Worm (Caenorhabditis elegans) whole organism, young adult: Measurements from ENCODE around the gene seip-1.
A peak's percentile ranks its signal among the peaks of the same experiment; 100 is the strongest.

Experiments
- B0019.2 ChIP-seq: fragments of 200-800 bp; sonication (Bioruptor generic); conservative IDR thresholded peaks from 2 replicates; pipeline ENCODE4 v1.3.6; 2022; ENCODE audit warnings: missing genetic modification reagents, missing genetic modification characterization, missing compliant biosample characterization
- B0261.1 ChIP-seq: sonication (generic microtip); optimal IDR thresholded peaks from 2 replicates; lab custom pipeline; 2016; ENCODE audit warnings: mild to moderate bottlenecking, missing genetic modification characterization, moderate library complexity, missing compliant biosample characterization
- C17E4.6 ChIP-seq: fragments of 200-800 bp; sonication (Bioruptor generic); IDR thresholded peaks from 2 replicates; pipeline ENCODE4 v1.3.6; 2022; ENCODE audit warnings: missing genetic modification reagents, missing genetic modification characterization, missing compliant biosample characterization
- F52B5.7 ChIP-seq: sonication (generic microtip); optimal IDR thresholded peaks from 2 replicates; lab custom pipeline; 2016; ENCODE audit warnings: mild to moderate bottlenecking, missing genetic modification characterization, missing compliant biosample characterization
- F55B11.4 ChIP-seq: sonication (generic microtip); optimal IDR thresholded peaks from 2 replicates; lab custom pipeline; 2016; ENCODE audit warnings: missing compliant biosample characterization, missing genetic modification characterization, borderline replicate concordance; ENCODE audit not compliant: insufficient read depth
- F57C9.4 ChIP-seq: sonication (generic microtip); optimal IDR thresholded peaks from 2 replicates; lab custom pipeline; 2017; ENCODE audit warnings: mild to moderate bottlenecking, missing genetic modification characterization, missing compliant biosample characterization
- T26A5.8 ChIP-seq: sonication (generic microtip); optimal IDR thresholded peaks from 2 replicates; lab custom pipeline; 2016; ENCODE audit warnings: missing genetic modification characterization, missing compliant biosample characterization
- Y53G8AR.9 ChIP-seq: fragments of 200-800 bp; sonication (Bioruptor generic); conservative IDR thresholded peaks from 2 replicates; pipeline ENCODE4 v1.3.6; 2022; ENCODE audit warnings: missing genetic modification reagents, missing genetic modification characterization, missing compliant biosample characterization
- Y79H2A.3 ChIP-seq: fragments of 200-800 bp; sonication (Bioruptor generic); conservative IDR thresholded peaks from 2 replicates; pipeline ENCODE4 v1.3.6; 2022; ENCODE audit warnings: missing genetic modification reagents, missing genetic modification characterization, missing compliant biosample characterization
- athp-1 ChIP-seq: sonication (generic microtip); optimal IDR thresholded peaks from 2 replicates; lab custom pipeline; 2017; ENCODE audit warnings: mild to moderate bottlenecking, missing genetic modification characterization, missing compliant biosample characterization
- ccch-3 ChIP-seq: fragments of 200-800 bp; sonication (Bioruptor generic); optimal IDR thresholded peaks from 2 replicates; lab custom pipeline; 2018; ENCODE audit warnings: mild to moderate bottlenecking, missing genetic modification characterization, missing compliant biosample characterization
- cebp-1 ChIP-seq, 2 experiments: fragments of 200-800 bp in 1 of 2; sonication (Bioruptor generic) in 1 of 2; sonication (generic microtip) in 1 of 2; IDR thresholded peaks in 1 of 2; optimal IDR thresholded peaks in 1 of 2; 2 replicates each; pipeline versions ENCODE4 v1.3.6 to Lab custom; 2017 to 2022; ENCODE audit warnings: missing compliant biosample characterization in 2 of 2, missing genetic modification characterization in 2 of 2, mild to moderate bottlenecking in 1 of 2, missing genetic modification reagents in 1 of 2, moderate library complexity in 1 of 2
- ceh-100 ChIP-seq: fragments of 200-800 bp; sonication (Bioruptor generic); IDR thresholded peaks from 2 replicates; pipeline ENCODE4 v1.3.6; 2022; ENCODE audit warnings: missing genetic modification reagents, missing genetic modification characterization, missing compliant biosample characterization
- ceh-27 ChIP-seq: fragments of 200-800 bp; sonication (Bioruptor generic); optimal IDR thresholded peaks from 2 replicates; lab custom pipeline; 2018; ENCODE audit warnings: mild to moderate bottlenecking, missing genetic modification characterization, moderate library complexity, missing compliant biosample characterization
- ceh-79 ChIP-seq: sonication (generic microtip); optimal IDR thresholded peaks from 2 replicates; lab custom pipeline; 2017; ENCODE audit warnings: mild to moderate bottlenecking, missing genetic modification characterization, missing compliant biosample characterization
- ceh-91 ChIP-seq: fragments of 200-800 bp; sonication (Bioruptor generic); IDR thresholded peaks from 2 replicates; pipeline ENCODE4 v1.3.6; 2022; ENCODE audit warnings: missing genetic modification reagents, missing genetic modification characterization, missing compliant biosample characterization
- chd-7 ChIP-seq: sonication (generic microtip); optimal IDR thresholded peaks from 2 replicates; lab custom pipeline; 2016; ENCODE audit warnings: mild to moderate bottlenecking, missing genetic modification characterization, moderate library complexity, missing compliant biosample characterization
- dpl-1 ChIP-seq: fragments of 150-350 bp; optimal IDR thresholded peaks from 2 replicates; lab custom pipeline; 2014; ENCODE audit warnings: missing biosample characterization, missing genetic modification reagents, missing genetic modification characterization
- egl-18 ChIP-seq: fragments of 200-800 bp; sonication (Bioruptor generic); IDR thresholded peaks from 2 replicates; pipeline ENCODE4 v1.3.6; 2022; ENCODE audit warnings: missing genetic modification reagents, missing genetic modification characterization, missing compliant biosample characterization
- egrh-3 ChIP-seq: fragments of 200-800 bp; sonication (Bioruptor generic); IDR thresholded peaks from 2 replicates; pipeline ENCODE4 v1.3.6; 2022; ENCODE audit warnings: missing genetic modification reagents, missing genetic modification characterization, missing compliant biosample characterization
- ekl-4 ChIP-seq: fragments of 200-800 bp; sonication (Bioruptor generic); IDR thresholded peaks from 2 replicates; pipeline ENCODE4 v1.3.6; 2022; ENCODE audit warnings: missing genetic modification reagents, missing genetic modification characterization, missing compliant biosample characterization
- ets-4 ChIP-seq: fragments of 200-800 bp; sonication (Bioruptor generic); optimal IDR thresholded peaks from 2 replicates; lab custom pipeline; 2018; ENCODE audit warnings: mild to moderate bottlenecking, missing genetic modification characterization, missing compliant biosample characterization
- fkh-3 ChIP-seq: sonication (generic microtip); optimal IDR thresholded peaks from 2 replicates; lab custom pipeline; 2016; ENCODE audit warnings: mild to moderate bottlenecking, missing genetic modification characterization, missing compliant biosample characterization
- gei-17 ChIP-seq: fragments of 200-800 bp; sonication (Bioruptor generic); optimal IDR thresholded peaks from 2 replicates; lab custom pipeline; 2018; ENCODE audit warnings: mild to moderate bottlenecking, missing genetic modification characterization, missing compliant biosample characterization
- him-1 ChIP-seq: sonication (generic microtip); optimal IDR thresholded peaks from 2 replicates; lab custom pipeline; 2016; ENCODE audit warnings: missing genotype, missing genetic modification reagents, missing genetic modification characterization, missing compliant biosample characterization
- hlh-12 ChIP-seq: sonication (generic microtip); optimal IDR thresholded peaks from 2 replicates; lab custom pipeline; 2016; ENCODE audit warnings: missing genetic modification characterization, missing compliant biosample characterization
- hlh-26 ChIP-seq: fragments of 200-800 bp; sonication (Bioruptor generic); conservative IDR thresholded peaks from 2 replicates; pipeline ENCODE4 v1.3.6; 2022; ENCODE audit warnings: missing genetic modification reagents, missing genetic modification characterization, missing compliant biosample characterization
- lin-35 ChIP-seq, 3 experiments: fragments of 150-350 bp in 2 of 3; sonication (generic microtip) in 1 of 3; optimal IDR thresholded peaks; 2 replicates each; lab custom pipeline; 2014 to 2018; ENCODE audit warnings: missing biosample characterization in 3 of 3, missing genetic modification characterization in 3 of 3, missing genetic modification reagents in 3 of 3
- lsl-1 ChIP-seq: fragments of 200-800 bp; sonication (Bioruptor generic); optimal IDR thresholded peaks from 2 replicates; lab custom pipeline; 2018; ENCODE audit warnings: mild to moderate bottlenecking, missing genetic modification characterization, moderate library complexity, missing compliant biosample characterization
- madf-10 ChIP-seq: sonication (generic microtip); optimal IDR thresholded peaks from 2 replicates; lab custom pipeline; 2016; ENCODE audit warnings: mild to moderate bottlenecking, missing genetic modification characterization, missing compliant biosample characterization
- madf-3 ChIP-seq: fragments of 200-800 bp; sonication (Bioruptor generic); IDR thresholded peaks from 2 replicates; pipeline ENCODE4 v1.3.6; 2022; ENCODE audit warnings: missing genetic modification reagents, missing genetic modification characterization, missing compliant biosample characterization
- nfya-1 ChIP-seq: sonication (generic microtip); optimal IDR thresholded peaks from 2 replicates; lab custom pipeline; 2017; ENCODE audit warnings: antibody characterized with exemption, missing compliant biosample characterization, missing genetic modification characterization, borderline replicate concordance; ENCODE audit not compliant: insufficient read depth
- nfyb-1 ChIP-seq: fragments of 200-800 bp; sonication (Bioruptor generic); IDR thresholded peaks from 2 replicates; pipeline ENCODE4 v1.3.6; 2022; ENCODE audit warnings: missing genetic modification reagents, missing genetic modification characterization, missing compliant biosample characterization
- nhr-90 ChIP-seq: sonication (generic microtip); optimal IDR thresholded peaks from 2 replicates; lab custom pipeline; 2016; ENCODE audit warnings: missing genotype, mild to moderate bottlenecking, missing genetic modification characterization, missing compliant biosample characterization
- snpc-1.1 ChIP-seq: sonication (generic microtip); optimal IDR thresholded peaks from 2 replicates; lab custom pipeline; 2017; ENCODE audit warnings: missing genetic modification characterization, mild to moderate bottlenecking, missing compliant biosample characterization, antibody characterized with exemption, moderate library complexity, missing genotype, missing genetic modification reagents; ENCODE audit not compliant: insufficient read depth
- snpc-4 ChIP-seq, 5 experiments: fragments of 150-350 bp in 1 of 5; sonication (generic microtip) in 4 of 5; optimal IDR thresholded peaks; 2 replicates each; lab custom pipeline; 2014 to 2018; ENCODE audit warnings: missing genetic modification characterization in 5 of 5, missing biosample characterization in 3 of 5, antibody characterized with exemption in 2 of 5, mild to moderate bottlenecking in 2 of 5, missing compliant biosample characterization in 2 of 5, missing genotype in 2 of 5, moderate library complexity in 2 of 5, missing genetic modification reagents in 1 of 5
- tbx-9 ChIP-seq: sonication (generic microtip); optimal IDR thresholded peaks from 2 replicates; lab custom pipeline; 2016; ENCODE audit warnings: borderline replicate concordance, missing genetic modification characterization, inconsistent platforms, missing compliant biosample characterization
- tlf-1 ChIP-seq: fragments of 200-800 bp; sonication (Bioruptor generic); optimal IDR thresholded peaks from 2 replicates; lab custom pipeline; 2018; ENCODE audit warnings: mild to moderate bottlenecking, missing genetic modification characterization, missing compliant biosample characterization
- unc-130 ChIP-seq: sonication (generic microtip); optimal IDR thresholded peaks from 2 replicates; lab custom pipeline; 2016; ENCODE audit warnings: missing genetic modification reagents, missing genetic modification characterization, missing compliant biosample characterization
- xnd-1 ChIP-seq: sonication (generic microtip); optimal IDR thresholded peaks from 2 replicates; lab custom pipeline; 2016; ENCODE audit warnings: missing genotype, missing genetic modification reagents, missing genetic modification characterization, missing compliant biosample characterization
- zim-3 ChIP-seq: sonication (generic microtip); optimal IDR thresholded peaks from 2 replicates; lab custom pipeline; 2017; ENCODE audit warnings: mild to moderate bottlenecking, missing genetic modification characterization, moderate library complexity, missing compliant biosample characterization
- ztf-26 ChIP-seq: sonication (generic microtip); optimal IDR thresholded peaks from 2 replicates; lab custom pipeline; 2017; ENCODE audit warnings: missing genetic modification characterization, missing compliant biosample characterization
- ztf-3 ChIP-seq: fragments of 200-800 bp; sonication (Bioruptor generic); optimal IDR thresholded peaks from 2 replicates; lab custom pipeline; 2018; ENCODE audit warnings: mild to moderate bottlenecking, missing genetic modification characterization, missing compliant biosample characterization

Gene seip-1

DNA sequence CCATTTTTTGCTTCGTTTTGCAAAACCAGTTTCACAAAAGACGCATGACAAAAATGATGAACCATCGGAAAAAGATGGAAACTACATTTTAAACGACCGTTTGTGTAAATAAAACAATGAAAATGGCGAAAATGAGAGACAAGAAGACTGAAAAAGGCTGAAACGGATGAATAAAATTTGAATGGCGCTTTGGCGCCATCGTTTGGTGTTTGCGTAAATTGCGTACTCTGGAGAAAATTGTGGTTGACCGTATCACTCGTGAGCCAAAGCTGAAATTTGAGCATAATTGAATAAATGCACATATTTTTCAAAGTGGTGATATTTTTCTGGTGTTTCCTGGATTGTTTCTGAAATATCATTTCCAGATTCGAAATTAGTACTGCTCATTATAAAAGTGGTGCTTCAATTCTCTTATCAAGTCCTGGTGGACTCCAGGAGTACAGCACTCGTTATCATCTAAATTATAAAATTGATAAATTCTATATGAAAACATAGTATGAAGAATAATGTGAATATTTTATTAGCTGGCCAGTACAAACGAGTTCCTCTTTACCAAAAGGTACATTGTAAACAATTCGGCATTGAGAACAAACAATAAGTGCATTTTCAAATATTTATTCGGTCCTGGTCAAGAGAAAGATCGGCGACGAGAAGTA is 48.3 kb upstream of the seip-1 start (continued):
- no peak for TF ChIP-seq lin-35 (GFP tag; optimal IDR thresholded peaks at IDR 0.05; lab: Kevin White, UChicago)
- TF ChIP-seq ceh-91 (GFP tag; lab: Robert Waterston, UW) = 0 out of 2 replicates have a peak, but pooled peaks have one; percentile 18
- TF ChIP-seq nfya-1 = no peak
- TF ChIP-seq, all 124 proteins: peak for 9

DNA sequence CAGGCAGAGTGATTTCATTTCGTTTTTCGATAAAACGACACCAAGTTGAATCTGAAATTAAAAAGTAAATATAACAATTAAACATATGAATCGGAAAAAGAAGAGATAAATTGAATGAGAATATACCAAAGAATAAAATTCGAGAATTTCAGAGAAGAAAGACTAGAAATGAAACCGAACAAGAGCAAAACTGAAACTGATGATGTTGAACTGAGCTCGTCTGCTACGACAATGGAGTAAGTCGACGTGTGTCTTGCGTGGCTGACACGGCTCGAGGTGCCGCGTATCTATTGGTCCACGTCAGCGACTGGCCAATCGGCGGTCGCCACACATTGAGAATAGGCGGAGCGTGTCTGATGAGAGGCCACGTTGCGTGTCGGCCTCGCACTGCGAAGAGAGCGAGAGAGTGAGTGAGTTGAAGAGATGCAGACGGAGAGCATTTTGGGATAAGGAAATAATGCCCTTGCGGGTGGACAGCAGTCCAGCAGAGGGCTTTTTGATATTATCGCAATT is 47.5 kb upstream of the seip-1 start, which contains the start of gene crt-1:
TSS of gene crt-1 (minus strand) at position 51 of the 513 bp plus-strand sequence.
- peak; percentile 66 for TF ChIP-seq madf-10 (tag; lab: Kevin White, UChicago)
- TF ChIP-seq F52B5.7 (tag; lab: Kevin White, UChicago) = peak; percentile 58
- no peak for TF ChIP-seq T26A5.8 (tag; lab: Kevin White, UChicago)
- TF ChIP-seq B0019.2 = no peak
- TF ChIP-seq nfya-1 = no peak
- TF ChIP-seq ztf-3 (GFP tag; lab: Kevin White, UChicago) = peak; percentile 50
- TF ChIP-seq C17E4.6 (GFP tag; lab: Robert Waterston, UW) = no peak
- no peak for TF ChIP-seq B0261.1 (tag; lab: Kevin White, UChicago)
- TF ChIP-seq Y53G8AR.9 (GFP tag; lab: Robert Waterston, UW) = peak; percentile 77
- TF ChIP-seq ceh-27 (GFP tag; lab: Kevin White, UChicago) = peak; percentile 89
- TF ChIP-seq tlf-1 = peak; percentile 72
- no peak for TF ChIP-seq snpc-4 (GFP tag; optimal IDR thresholded peaks at IDR 0.05; lab: Kevin White, UChicago)
- peak; percentile 29 to 77 (median 56) for TF ChIP-seq snpc-4 (tag; optimal IDR thresholded peaks at IDR 0.05; lab: Kevin White, UChicago)
- TF ChIP-seq nfyb-1 (GFP tag; lab: Robert Waterston, UW) = peak; percentile 100
- TF ChIP-seq F57C9.4 (tag; lab: Kevin White, UChicago) = no peak
- peak; percentile 44 for TF ChIP-seq nhr-90 (tag; lab: Kevin White, UChicago)
- TF ChIP-seq lsl-1 (GFP tag; lab: Kevin White, UChicago) = no peak
- TF ChIP-seq ztf-26 (tag; lab: Kevin White, UChicago) = peak; percentile 81
- no peak for TF ChIP-seq ccch-3 (GFP tag; lab: Kevin White, UChicago)
- TF ChIP-seq snpc-1.1 = no peak
- no peak for TF ChIP-seq dpl-1 (GFP tag; lab: Kevin White, UChicago)
- peak; percentile 88 for TF ChIP-seq chd-7 (tag; lab: Kevin White, UChicago)
- no peak for TF ChIP-seq cebp-1 (GFP tag; IDR thresholded peaks at IDR 0.05; lab: Robert Waterston, UW)
- TF ChIP-seq cebp-1 (tag; optimal IDR thresholded peaks at IDR 0.05; lab: Kevin White, UChicago) = peak; percentile 85
- no peak; the same call in 1 of the 2 replicates for TF ChIP-seq ceh-100
- TF ChIP-seq tbx-9 (tag; lab: Kevin White, UChicago) = no peak
- no peak for TF ChIP-seq him-1 (tag; lab: Kevin White, UChicago)
- peak; percentile 87 for TF ChIP-seq ets-4
- no peak for TF ChIP-seq unc-130 (GFP tag; lab: Kevin White, UChicago)
- TF ChIP-seq Y79H2A.3 = peak; percentile 59; the same call in 1 of the 2 replicates
- TF ChIP-seq lin-35 (GFP tag; optimal IDR thresholded peaks at IDR 0.05; lab: Kevin White, UChicago) = peak in 1 of 3 experiments; percentile 78
- peak; percentile 32; the same call in 1 of the 2 replicates for TF ChIP-seq egrh-3 (GFP tag; lab: Robert Waterston, UW)
- TF ChIP-seq madf-3 (GFP tag; lab: Robert Waterston, UW) = 0 out of 2 replicates have a peak, but pooled peaks have one; percentile 59
- TF ChIP-seq egl-18 (GFP tag; lab: Robert Waterston, UW) = no peak
- TF ChIP-seq athp-1 (tag; lab: Kevin White, UChicago) = no peak
- peak; percentile 66 for TF ChIP-seq gei-17 (GFP tag; lab: Kevin White, UChicago)
- TF ChIP-seq xnd-1 (tag; lab: Kevin White, UChicago) = no peak
- TF ChIP-seq ceh-79 (tag; lab: Kevin White, UChicago) = no peak
- no peak for TF ChIP-seq hlh-12 (tag; lab: Kevin White, UChicago)
- no peak for TF ChIP-seq fkh-3 (tag; lab: Kevin White, UChicago)
- TF ChIP-seq ekl-4 = peak; percentile 80
- TF ChIP-seq hlh-26 (GFP tag; lab: Robert Waterston, UW) = no peak
- no peak for TF ChIP-seq zim-3
- TF ChIP-seq F55B11.4 (tag; lab: Kevin White, UChicago) = no peak
